Fruit fly (Drosophila melanogaster) whole organism, embryonic: ENCODE data around the gene Uba4.
A peak's percentile ranks its signal among the peaks of the same experiment; 100 is the strongest.

Experiments
- Awh ChIP-seq: fragments of 200-800 bp; sonication (Bioruptor generic); IDR thresholded peaks from 2 replicates; pipeline ENCODE4, ENCODE4 v1.3.6; 2022; ENCODE audit warnings: missing biosample characterization, missing genetic modification characterization
- Bgb ChIP-seq: fragments of 200-800 bp; sonication (Bioruptor generic); IDR thresholded peaks from 2 replicates; pipeline ENCODE4 v1.3.6; 2022; ENCODE audit warnings: missing biosample characterization, missing genetic modification characterization; ENCODE audit not compliant: partially characterized antibody
- CG10274 ChIP-seq: fragments of 200-800 bp; sonication (Bioruptor generic); optimal IDR thresholded peaks from 3 replicates; lab custom pipeline; 2017; ENCODE audit warnings: missing biosample characterization, mild to moderate bottlenecking, missing genetic modification characterization
- CG11093 ChIP-seq: fragments of 200-800 bp; sonication (Bioruptor generic); IDR thresholded peaks from 3 replicates; pipeline ENCODE4 v1.3.6; 2022; ENCODE audit warnings: missing biosample characterization, missing genetic modification characterization
- CG11560 ChIP-seq: fragments of 200-800 bp; sonication (Bioruptor generic); IDR thresholded peaks from 3 replicates; pipeline ENCODE4 v1.3.6; 2022; ENCODE audit warnings: missing biosample characterization, missing genetic modification characterization
- CG14860 ChIP-seq: fragments of 200-800 bp; sonication (Bioruptor generic); IDR thresholded peaks from 3 replicates; pipeline ENCODE4 v1.3.6; 2022; ENCODE audit warnings: missing biosample characterization, missing genetic modification characterization; ENCODE audit not compliant: partially characterized antibody
- CG15479 ChIP-seq: fragments of 200-800 bp; sonication (Bioruptor generic); optimal IDR thresholded peaks from 3 replicates; lab custom pipeline; 2019; ENCODE audit warnings: missing biosample characterization, mild to moderate bottlenecking, missing genetic modification characterization, moderate library complexity
- CG16813 ChIP-seq: fragments of 200-800 bp; sonication (Bioruptor generic); IDR thresholded peaks from 3 replicates; pipeline ENCODE4 v1.3.6; 2022; ENCODE audit warnings: missing biosample characterization, missing genetic modification characterization; ENCODE audit not compliant: partially characterized antibody
- CG17612 ChIP-seq: fragments of 200-800 bp; sonication (Bioruptor generic); IDR thresholded peaks from 2 replicates; pipeline ENCODE4 v1.3.6; 2022; ENCODE audit warnings: missing biosample characterization, missing genetic modification characterization
- CG2120 ChIP-seq: fragments of 200-800 bp; sonication (Bioruptor generic); optimal IDR thresholded peaks from 3 replicates; lab custom pipeline; 2016; ENCODE audit warnings: missing biosample characterization, missing genetic modification characterization
- CG2889 ChIP-seq: fragments of 200-800 bp; sonication (Bioruptor generic); IDR thresholded peaks from 3 replicates; pipeline ENCODE4 v1.3.6; 2022; ENCODE audit warnings: missing biosample characterization, missing genetic modification characterization
- CG33213 ChIP-seq: fragments of 200-800 bp; sonication (Bioruptor generic); optimal IDR thresholded peaks from 3 replicates; lab custom pipeline; 2016; ENCODE audit warnings: missing biosample characterization, missing genetic modification characterization
- CG34422 ChIP-seq: fragments of 200-800 bp; sonication (Bioruptor generic); IDR thresholded peaks from 3 replicates; pipeline ENCODE4 v1.3.6; 2022; ENCODE audit warnings: missing biosample characterization, missing genetic modification characterization
- CG4424 ChIP-seq: fragments of 200-800 bp; sonication (Bioruptor generic); optimal IDR thresholded peaks from 3 replicates; lab custom pipeline; 2016; ENCODE audit warnings: missing biosample characterization, missing genetic modification characterization
- CG7357 ChIP-seq: fragments of 200-800 bp; sonication (Bioruptor generic); IDR thresholded peaks from 3 replicates; pipeline ENCODE4 v1.3.6; 2022; ENCODE audit warnings: missing biosample characterization, missing genetic modification characterization
- CG8089 ChIP-seq: fragments of 200-800 bp; sonication (Bioruptor generic); optimal IDR thresholded peaks from 3 replicates; lab custom pipeline; 2016; ENCODE audit warnings: missing biosample characterization, missing genetic modification characterization
- Deaf1 ChIP-seq: fragments of 200-800 bp; optimal IDR thresholded peaks from 3 replicates; lab custom pipeline; 2019; ENCODE audit warnings: missing biosample characterization, mild to moderate bottlenecking, missing genetic modification characterization, moderate library complexity
- Elba2 ChIP-seq: fragments of 200-800 bp; sonication (Bioruptor generic); optimal IDR thresholded peaks from 3 replicates; lab custom pipeline; 2016; ENCODE audit warnings: missing biosample characterization, missing genetic modification characterization
- Ets65A ChIP-seq: fragments of 200-800 bp; sonication (Bioruptor generic); peaks from one replicate; lab custom pipeline; 2016; ENCODE audit warnings: missing biosample characterization, missing genetic modification characterization
- Fer1 ChIP-seq: fragments of 200-800 bp; sonication (Bioruptor generic); optimal IDR thresholded peaks from 2 replicates; lab custom pipeline; 2017; ENCODE audit warnings: missing biosample characterization, mild to moderate bottlenecking, missing genetic modification characterization
- GATAe ChIP-seq: fragments of 200-800 bp; sonication (Bioruptor generic); conservative IDR thresholded peaks from 2 replicates; pipeline ENCODE4 v1.3.6; 2022; ENCODE audit warnings: missing biosample characterization, missing genetic modification characterization
- HLH54F ChIP-seq: fragments of 200-800 bp; sonication (Bioruptor generic); optimal IDR thresholded peaks from 3 replicates; lab custom pipeline; 2016; ENCODE audit warnings: missing biosample characterization, missing genetic modification characterization
- Hmx ChIP-seq: fragments of 200-800 bp; sonication (Bioruptor generic); optimal IDR thresholded peaks from 2 replicates; lab custom pipeline; 2016; ENCODE audit warnings: missing biosample characterization, missing genetic modification characterization
- Hr78 ChIP-seq, 2 experiments: fragments of 200-800 bp in 1 of 2; fragments of >200 bp in 1 of 2; sonication (Bioruptor generic) in 1 of 2; optimal IDR thresholded peaks; 2 replicates each; lab custom pipeline; 2017 to 2019; ENCODE audit warnings: missing biosample characterization in 2 of 2, missing genetic modification characterization in 2 of 2, mild to moderate bottlenecking in 1 of 2, moderate library complexity in 1 of 2
- Kr ChIP-seq: fragments of 200-800 bp; sonication (Bioruptor generic); optimal IDR thresholded peaks from 2 replicates; lab custom pipeline; 2017; ENCODE audit warnings: missing biosample characterization, mild to moderate bottlenecking, missing genetic modification characterization
- MESR4 ChIP-seq: fragments of 200-800 bp; sonication (Bioruptor generic); optimal IDR thresholded peaks from 2 replicates; lab custom pipeline; 2018; ENCODE audit warnings: missing biosample characterization, mild to moderate bottlenecking, missing genetic modification characterization, moderate library complexity
- PHDP ChIP-seq: fragments of 200-800 bp; sonication (Bioruptor generic); optimal IDR thresholded peaks from 3 replicates; lab custom pipeline; 2018; ENCODE audit warnings: missing biosample characterization, mild to moderate bottlenecking, missing genetic modification characterization, moderate library complexity
- Pdp1 ChIP-seq, 2 experiments: fragments of 200-800 bp; sonication (Bioruptor generic); optimal IDR thresholded peaks; 3 replicates each; lab custom pipeline; 2016; ENCODE audit warnings: missing biosample characterization in 2 of 2, missing genetic modification characterization in 2 of 2, mild to moderate bottlenecking in 1 of 2, moderate library complexity in 1 of 2
- Rfx ChIP-seq: fragments of 200-800 bp; sonication (Bioruptor generic); IDR thresholded peaks from 2 replicates; pipeline ENCODE4 v1.3.6; 2022; ENCODE audit warnings: missing biosample characterization, missing genetic modification characterization
- Side ChIP-seq: fragments of 200-800 bp; sonication (Bioruptor generic); optimal IDR thresholded peaks from 2 replicates; lab custom pipeline; 2016; ENCODE audit warnings: missing biosample characterization, missing genetic modification characterization
- Sin3A ChIP-seq: fragments of >200 bp; optimal IDR thresholded peaks from 2 replicates; lab custom pipeline; 2018
- Sry-δ ChIP-seq: fragments of 200-800 bp; sonication (Bioruptor generic); optimal IDR thresholded peaks from 2 replicates; lab custom pipeline; 2016; ENCODE audit warnings: missing biosample characterization, missing genetic modification characterization
- YL-1 ChIP-seq: fragments of 200-800 bp; sonication (Bioruptor generic); optimal IDR thresholded peaks from 3 replicates; lab custom pipeline; 2017; ENCODE audit warnings: missing biosample characterization, mild to moderate bottlenecking, missing genetic modification characterization
- bcd ChIP-seq: fragments of 200-800 bp; sonication (Bioruptor generic); optimal IDR thresholded peaks from 2 replicates; lab custom pipeline; 2017; ENCODE audit warnings: missing biosample characterization, mild to moderate bottlenecking, missing genetic modification characterization
- dati ChIP-seq: fragments of 200-800 bp; sonication (Bioruptor generic); IDR thresholded peaks from 2 replicates; pipeline ENCODE4 v1.3.6; 2022; ENCODE audit warnings: missing biosample characterization, missing genetic modification characterization
- fd64A ChIP-seq: fragments of 200-800 bp; sonication (Bioruptor generic); optimal IDR thresholded peaks from 3 replicates; lab custom pipeline; 2018; ENCODE audit warnings: missing biosample characterization, mild to moderate bottlenecking, missing genetic modification characterization
- fu2 ChIP-seq: fragments of 200-800 bp; sonication (Bioruptor generic); optimal IDR thresholded peaks from 2 replicates; lab custom pipeline; 2016; ENCODE audit warnings: missing biosample characterization, missing genetic modification characterization
- gfzf ChIP-seq: fragments of 200-800 bp; sonication (Bioruptor generic); optimal IDR thresholded peaks from 2 replicates; lab custom pipeline; 2016; ENCODE audit warnings: missing biosample characterization, mild to moderate bottlenecking, missing genetic modification characterization, moderate library complexity
- her ChIP-seq: fragments of 200-800 bp; sonication (Bioruptor generic); optimal IDR thresholded peaks from 2 replicates; lab custom pipeline; 2016; ENCODE audit warnings: missing biosample characterization, missing genetic modification characterization
- lmd ChIP-seq: fragments of 200-800 bp; sonication (Bioruptor generic); IDR thresholded peaks from 2 replicates; pipeline ENCODE4 v1.3.6; 2022; ENCODE audit warnings: missing biosample characterization, missing genetic modification characterization
- mam ChIP-seq: fragments of 200-800 bp; sonication (Bioruptor generic); optimal IDR thresholded peaks from 3 replicates; lab custom pipeline; 2016; ENCODE audit warnings: missing biosample characterization, missing genetic modification characterization
- odd ChIP-seq: fragments of 200-800 bp; sonication (Bioruptor generic); optimal IDR thresholded peaks from 2 replicates; lab custom pipeline; 2017; ENCODE audit warnings: missing biosample characterization, mild to moderate bottlenecking, missing genetic modification characterization
- pfk ChIP-seq: fragments of 200-800 bp; sonication (Bioruptor generic); optimal IDR thresholded peaks from 2 replicates; lab custom pipeline; 2018; ENCODE audit warnings: missing biosample characterization, mild to moderate bottlenecking, missing genetic modification characterization, moderate library complexity
- pum ChIP-seq: fragments of 200-800 bp; sonication (Bioruptor generic); optimal IDR thresholded peaks from 2 replicates; lab custom pipeline; 2016; ENCODE audit warnings: missing biosample characterization, missing genetic modification characterization
- rib ChIP-seq: fragments of 200-800 bp; sonication (Bioruptor generic); IDR thresholded peaks from 2 replicates; pipeline ENCODE4 v1.3.6; 2022; ENCODE audit warnings: missing biosample characterization, missing genetic modification characterization
- sc ChIP-seq, 3 experiments: fragments of >200 bp in 2 of 3; fragments of 200-800 bp in 1 of 3; sonication (Bioruptor generic) in 1 of 3; optimal IDR thresholded peaks; 2 replicates in 2 of 3; 3 replicates in 1 of 3; lab custom pipeline; 2017; ENCODE audit warnings: mild to moderate bottlenecking in 1 of 3, missing biosample characterization in 1 of 3, missing genetic modification characterization in 1 of 3, missing genetic modification reagents in 1 of 3
- sens ChIP-seq: fragments of 200-800 bp; sonication (Bioruptor generic); peaks from one replicate; lab custom pipeline; 2016; ENCODE audit warnings: missing biosample characterization, missing genetic modification characterization
- shn ChIP-seq: fragments of 200-800 bp; sonication (Bioruptor generic); optimal IDR thresholded peaks from 3 replicates; lab custom pipeline; 2016; ENCODE audit warnings: missing biosample characterization, missing genetic modification characterization
- sqz ChIP-seq: fragments of 200-800 bp; sonication (Bioruptor generic); optimal IDR thresholded peaks from 3 replicates; lab custom pipeline; 2018; ENCODE audit warnings: missing biosample characterization, mild to moderate bottlenecking, missing genetic modification characterization
- sr ChIP-seq: fragments of 200-800 bp; sonication (Bioruptor generic); IDR thresholded peaks from 3 replicates; pipeline ENCODE4 v1.3.6; 2022; ENCODE audit warnings: missing biosample characterization, missing genetic modification characterization
- unc-4 ChIP-seq: fragments of 200-800 bp; sonication (Bioruptor generic); IDR thresholded peaks from 2 replicates; pipeline ENCODE4 v1.3.6; 2022; ENCODE audit warnings: missing biosample characterization, missing genetic modification characterization; ENCODE audit not compliant: partially characterized antibody

Gene Uba4

dm6 chr2L:8514748-8515147 is 2.5 kb upstream of the Uba4 start, which contains the start of the genes CG13097 and PIG-U (continued):
- TF ChIP-seq gfzf, result no peak
- no peak for TF ChIP-seq sr (GFP tag; lab: Robert Waterston, UW)
- TF ChIP-seq Sin3A (lab: Kevin White, UChicago), result peak; percentile 71
- peak; percentile 68 for TF ChIP-seq rib (GFP tag; lab: Robert Waterston, UW)
- TF ChIP-seq GATAe (GFP tag; lab: Robert Waterston, UW), result no peak
- TF ChIP-seq CG17612, result no peak
- 0 out of 3 replicates have a peak, but pooled peaks have one; percentile 45 for TF ChIP-seq CG2889 (GFP tag; lab: Robert Waterston, UW)
- peak; percentile 3 for TF ChIP-seq MESR4
- TF ChIP-seq Deaf1, result peak; percentile 35
- TF ChIP-seq Bgb (GFP tag; lab: Robert Waterston, UW), result peak; percentile 85
- no peak for TF ChIP-seq CG15479 (GFP tag; lab: Kevin White, UChicago)
- TF ChIP-seq HLH54F, result peak; percentile 78
- TF ChIP-seq Elba2 (GFP tag; lab: Kevin White, UChicago), result no peak
- TF ChIP-seq CG4424, result peak; percentile 87
- TF ChIP-seq mam, result peak; percentile 86
- TF ChIP-seq Side (GFP tag; lab: Kevin White, UChicago), result peak; percentile 68
- 0 out of 2 replicates have a peak, but pooled peaks have one; percentile 13 for TF ChIP-seq Awh (GFP tag; lab: Robert Waterston, UW)
- peak; percentile 97 for TF ChIP-seq sens
- TF ChIP-seq Ets65A (GFP tag; lab: Kevin White, UChicago), result peak; percentile 95
- peak; percentile 92 for TF ChIP-seq CG2120 (GFP tag; lab: Kevin White, UChicago)
- no peak for TF ChIP-seq Hr78 (GFP tag; optimal IDR thresholded peaks at IDR 0.05; lab: Kevin White, UChicago)
- peak; percentile 97 for TF ChIP-seq Sry-δ (GFP tag; lab: Kevin White, UChicago)
- TF ChIP-seq Rfx (GFP tag; lab: Robert Waterston, UW), result peak; percentile 90
- TF ChIP-seq Pdp1 (GFP tag; optimal IDR thresholded peaks at IDR 0.05; lab: Kevin White, UChicago), result peak; percentile 77 to 79
- TF ChIP-seq CG33213 (GFP tag; lab: Kevin White, UChicago), result peak; percentile 78
- TF ChIP-seq CG11093 (GFP tag; lab: Robert Waterston, UW), result no peak
- peak; percentile 29 for TF ChIP-seq CG10274 (GFP tag; lab: Kevin White, UChicago)
- TF ChIP-seq PHDP (tag; lab: Kevin White, UChicago), result peak; percentile 75
- peak; percentile 35 for TF ChIP-seq Hmx (GFP tag; lab: Kevin White, UChicago)
- TF ChIP-seq CG34422 (GFP tag; lab: Robert Waterston, UW), result peak; percentile 75
- peak; percentile 64 for TF ChIP-seq CG8089 (GFP tag; lab: Kevin White, UChicago)
- TF ChIP-seq CG11560 (tag; lab: Robert Waterston, UW), result 0 out of 3 replicates have a peak, but pooled peaks have one; percentile 50
- peak; percentile 70 for TF ChIP-seq YL-1 (GFP tag; lab: Kevin White, UChicago)
- TF ChIP-seq fd64A, result peak; percentile 31
- peak; percentile 72 for TF ChIP-seq lmd
- TF ChIP-seq Fer1 (GFP tag; lab: Kevin White, UChicago), result peak; percentile 84
- peak; percentile 94 for TF ChIP-seq CG16813 (GFP tag; lab: Robert Waterston, UW)
- TF ChIP-seq sc (optimal IDR thresholded peaks at IDR 0.05; lab: Kevin White, UChicago), result no peak
- no peak for TF ChIP-seq sc (GFP tag; optimal IDR thresholded peaks at IDR 0.05; lab: Kevin White, UChicago)
- no peak for TF ChIP-seq bcd (GFP tag; lab: Kevin White, UChicago)
- TF ChIP-seq pum (GFP tag; lab: Kevin White, UChicago), result peak; percentile 74
- TF ChIP-seq CG7357 (GFP tag; lab: Robert Waterston, UW), result peak; percentile 52; the same call in 1 of the 3 replicates
- peak; percentile 8 for TF ChIP-seq pfk (GFP tag; lab: Kevin White, UChicago)
- peak; percentile 33 for TF ChIP-seq odd (GFP tag; lab: Kevin White, UChicago)
- no peak for TF ChIP-seq dati (GFP tag; lab: Robert Waterston, UW)
- TF ChIP-seq shn (GFP tag; lab: Kevin White, UChicago), result peak; percentile 67
- no peak for TF ChIP-seq her (GFP tag; lab: Kevin White, UChicago)
- TF ChIP-seq sqz (GFP tag; lab: Kevin White, UChicago), result no peak
- peak; percentile 59 for TF ChIP-seq fu2 (GFP tag; lab: Kevin White, UChicago)
- TF ChIP-seq unc-4 (GFP tag; lab: Robert Waterston, UW), result peak; percentile 96
- peak; percentile 88 for TF ChIP-seq CG14860 (GFP tag; lab: Robert Waterston, UW)
- no peak for TF ChIP-seq Kr (GFP tag; lab: Kevin White, UChicago)
